Worm (Caenorhabditis elegans): Measurements from ENCODE around the gene R04A9.3.

- no peak for TF ChIP-seq sox-2 (GFP tag; IDR thresholded peaks at IDR 0.05)
- no peak for TF ChIP-seq pha-4 (tag; optimal IDR thresholded peaks at IDR 0.05)
- peak; percentile 36 for TF ChIP-seq tbx-2 (tag; optimal IDR thresholded peaks at IDR 0.05)
- TF ChIP-seq tbx-7 (tag; optimal IDR thresholded peaks at IDR 0.05) = no peak
- no peak for TF ChIP-seq ceh-6 (GFP tag; optimal IDR thresholded peaks at IDR 0.05)
These were observed 8.6 kb downstream of the R04A9.3 start, which contains the start of gene nrde-3 for ce11 chrX:371761-372285.

Measured in whole organism, late embryonic.